Worm (Caenorhabditis elegans) whole organism, L4/young adult: ENCODE data around the gene dcar-1.

Experiments
- W03F9.2 ChIP-seq: fragments of 150-350 bp; optimal IDR thresholded peaks from 2 replicates; lab custom pipeline; 2014; ENCODE audit warnings: missing biosample characterization, missing genetic modification characterization
- dao-5 ChIP-seq: sonication (generic microtip); optimal IDR thresholded peaks from 2 replicates; lab custom pipeline; 2016; ENCODE audit warnings: missing genotype, missing genetic modification characterization, moderate library complexity, missing compliant biosample characterization
- him-1 ChIP-seq: sonication (generic microtip); optimal IDR thresholded peaks from 2 replicates; lab custom pipeline; 2016; ENCODE audit warnings: missing genotype, missing genetic modification reagents, missing genetic modification characterization, missing compliant biosample characterization

Gene dcar-1

ce11 chrV:17951172-17951999 is 41.3 kb downstream of the dcar-1 start, which contains the start of gene Y59A8B.24:
TSS of gene Y59A8B.24 (plus strand) at chrV:17951949.
- peak; percentile 62 for TF ChIP-seq W03F9.2 (tag; lab: Kevin White, UChicago)
- peak; percentile 33 for TF ChIP-seq dao-5 (tag; lab: Kevin White, UChicago)
- TF ChIP-seq him-1 (tag; lab: Kevin White, UChicago) = peak; percentile 73

DNA sequence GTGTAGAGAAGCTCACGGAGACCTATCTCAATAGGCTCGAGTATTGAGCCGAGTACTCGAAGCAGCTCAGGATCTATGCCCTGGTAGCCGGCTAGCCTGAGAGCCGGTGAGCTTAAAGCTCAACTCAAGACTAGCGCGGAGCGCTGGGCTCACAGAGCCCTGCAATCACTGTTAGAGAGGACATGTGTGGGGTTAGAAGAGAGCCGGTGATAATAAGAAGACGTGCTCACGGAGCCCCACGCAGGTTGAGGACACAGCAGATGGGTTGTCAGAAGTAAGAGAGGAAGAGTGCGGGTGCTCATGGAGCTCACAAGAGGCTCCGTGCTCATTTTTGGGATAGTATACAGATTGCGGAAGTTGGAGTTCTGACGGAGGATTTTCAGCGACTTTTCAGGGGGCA is 42.2 kb downstream of the dcar-1 start:
- no peak for TF ChIP-seq dao-5 (tag; lab: Kevin White, UChicago)
- no peak for TF ChIP-seq W03F9.2 (tag; lab: Kevin White, UChicago)
- TF ChIP-seq him-1 (tag; lab: Kevin White, UChicago) = no peak

DNA sequence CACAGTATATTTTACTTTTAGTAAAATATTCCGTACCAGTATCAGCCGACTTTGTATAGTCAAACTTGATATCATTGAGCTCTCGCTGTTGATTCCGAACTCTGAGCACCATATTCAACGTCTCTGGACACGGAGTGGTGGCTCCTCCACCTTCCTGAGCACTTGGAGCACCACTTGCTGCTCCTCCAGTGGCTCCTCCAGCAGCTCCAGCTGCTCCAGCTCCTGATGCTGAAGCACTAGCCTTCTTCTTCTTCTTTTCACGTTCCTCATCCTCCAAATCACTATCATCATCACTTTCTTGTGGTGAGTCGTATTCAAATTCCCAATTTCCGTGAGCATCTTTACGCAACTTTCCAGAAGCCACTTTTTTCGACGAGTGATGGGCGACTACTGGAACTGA is 46.0 kb downstream of the dcar-1 start:
- TF ChIP-seq dao-5 (tag; lab: Kevin White, UChicago) = no peak
- TF ChIP-seq W03F9.2 (tag; lab: Kevin White, UChicago) = no peak
- no peak for TF ChIP-seq him-1 (tag; lab: Kevin White, UChicago)

- TF ChIP-seq him-1 (tag; lab: Kevin White, UChicago) (no peak), dao-5 (tag; lab: Kevin White, UChicago) (no peak), W03F9.2 (tag; lab: Kevin White, UChicago) (no peak)
Observed at ce11 chrV:17962500-17962899, 52.4 kb downstream of the dcar-1 start.

DNA sequence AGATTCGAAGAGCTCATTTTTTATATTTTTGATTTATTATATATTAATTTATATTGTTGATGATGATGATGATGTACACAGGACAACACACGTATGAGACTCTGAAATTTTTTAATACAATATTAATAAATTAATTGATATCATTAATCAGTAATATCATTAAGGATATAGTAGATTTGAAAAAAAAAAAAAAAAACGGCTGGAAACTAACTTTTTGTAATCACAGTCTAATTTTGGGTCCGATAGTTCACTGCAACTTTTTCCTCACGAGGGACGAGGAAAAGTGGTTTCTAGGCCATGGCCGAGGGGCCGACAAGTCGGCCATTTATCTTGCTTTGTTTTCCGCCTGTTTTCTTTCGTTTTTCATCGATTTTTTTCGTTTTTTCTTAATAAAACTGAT is 56.6 kb downstream of the dcar-1 start, which contains the start of gene gck-3:
gck-3 (minus strand) TSS at position 101 of the 400 bp plus-strand sequence.
- TF ChIP-seq W03F9.2 (tag; lab: Kevin White, UChicago) = no peak
- no peak for TF ChIP-seq him-1 (tag; lab: Kevin White, UChicago)
- no peak for TF ChIP-seq dao-5 (tag; lab: Kevin White, UChicago)
